Worm (Caenorhabditis elegans) whole organism, young adult: ENCODE data around the gene ubc-20.

Source experiments
- F33H1.4 ChIP-seq: fragments of 200-800 bp; sonication (Bioruptor generic); IDR thresholded peaks from 2 replicates; pipeline ENCODE4 v1.3.6; 2022; ENCODE audit warnings: missing genetic modification reagents, missing genetic modification characterization, missing compliant biosample characterization
- dpl-1 ChIP-seq: fragments of 150-350 bp; optimal IDR thresholded peaks from 2 replicates; lab custom pipeline; 2014; ENCODE audit warnings: missing biosample characterization, missing genetic modification reagents, missing genetic modification characterization
- hmg-20 ChIP-seq: fragments of 200-800 bp; sonication (Bioruptor generic); IDR thresholded peaks from 2 replicates; pipeline ENCODE4 v1.3.6; 2022; ENCODE audit warnings: missing genetic modification reagents, missing genetic modification characterization, missing compliant biosample characterization
- mes-4 ChIP-seq: sonication (generic microtip); optimal IDR thresholded peaks from 2 replicates; lab custom pipeline; 2016; ENCODE audit warnings: missing genotype, missing genetic modification characterization, missing compliant biosample characterization
- pha-4 ChIP-seq: fragments of 150-350 bp; sonication (generic microtip); optimal IDR thresholded peaks from 2 replicates; lab custom pipeline; 2014; ENCODE audit warnings: missing biosample characterization, missing genetic modification reagents, missing genetic modification characterization
- somi-1 ChIP-seq: fragments of 200-800 bp; sonication (Bioruptor generic); optimal IDR thresholded peaks from 2 replicates; lab custom pipeline; 2018; ENCODE audit warnings: mild to moderate bottlenecking, missing genetic modification characterization, missing compliant biosample characterization
- tlf-1 ChIP-seq: fragments of 200-800 bp; sonication (Bioruptor generic); optimal IDR thresholded peaks from 2 replicates; lab custom pipeline; 2018; ENCODE audit warnings: mild to moderate bottlenecking, missing genetic modification characterization, missing compliant biosample characterization
- unc-62 ChIP-seq: fragments of 150-350 bp; optimal IDR thresholded peaks from 2 replicates; lab custom pipeline; 2014; ENCODE audit warnings: missing biosample characterization, missing genetic modification reagents, missing genetic modification characterization

ce11 chrIII:179123-179592 is 9.5 kb upstream of the ubc-20 start, which contains the start of gene F40G9.6:
- TF ChIP-seq tlf-1 (GFP tag; lab: Kevin White, UChicago) (no peak), somi-1 (GFP tag; lab: Kevin White, UChicago) (no peak), F33H1.4 (no peak), mes-4 (tag; lab: Kevin White, UChicago) (no peak), pha-4 (no peak), hmg-20 (no peak), dpl-1 (GFP tag; lab: Kevin White, UChicago) (no peak), unc-62 (GFP tag; lab: Kevin White, UChicago) (no peak)
